Fruit fly (Drosophila melanogaster) whole organism, adult: Measurements from ENCODE around the gene NimC3.
A peak's percentile ranks its signal among the peaks of the same experiment; 100 is the strongest.

Experiments used
- CG11617 ChIP-seq: fragments of 200-800 bp; sonication (Bioruptor generic); optimal IDR thresholded peaks from 2 replicates; lab custom pipeline; 2017; ENCODE audit warnings: mild to moderate bottlenecking, missing biosample characterization, missing genetic modification reagents, missing genetic modification characterization
- CG12768 ChIP-seq: fragments of 200-800 bp; sonication (Bioruptor generic); optimal IDR thresholded peaks from 2 replicates; lab custom pipeline; 2017; ENCODE audit warnings: missing biosample characterization, missing genetic modification characterization, mild to moderate bottlenecking, moderate library complexity, missing genetic modification reagents
- CG14711 ChIP-seq: fragments of 200-800 bp; sonication (Bioruptor generic); optimal IDR thresholded peaks from 2 replicates; lab custom pipeline; 2018; ENCODE audit warnings: missing biosample characterization, mild to moderate bottlenecking, missing genetic modification characterization, moderate library complexity
- CG1620 ChIP-seq: fragments of 200-800 bp; sonication (Bioruptor generic); optimal IDR thresholded peaks from 2 replicates; lab custom pipeline; 2016; ENCODE audit warnings: missing biosample characterization, missing genetic modification characterization
- CG33017 ChIP-seq: fragments of 200-800 bp; sonication (Bioruptor generic); optimal IDR thresholded peaks from 2 replicates; lab custom pipeline; 2018; ENCODE audit warnings: missing biosample characterization, mild to moderate bottlenecking, missing genetic modification characterization, moderate library complexity
- CG5204 ChIP-seq: fragments of 200-800 bp; sonication (Bioruptor generic); optimal IDR thresholded peaks from 2 replicates; lab custom pipeline; 2016; ENCODE audit warnings: missing biosample characterization, missing genetic modification characterization
- CG7045 ChIP-seq: fragments of 200-800 bp; sonication (Bioruptor generic); optimal IDR thresholded peaks from 2 replicates; lab custom pipeline; 2017; ENCODE audit warnings: missing biosample characterization, mild to moderate bottlenecking, missing genetic modification characterization
- CG7101 ChIP-seq: fragments of 200-800 bp; sonication (Bioruptor generic); optimal IDR thresholded peaks from 2 replicates; lab custom pipeline; 2018; ENCODE audit warnings: missing biosample characterization, mild to moderate bottlenecking, missing genetic modification characterization, moderate library complexity
- Clk ChIP-seq: fragments of 200-800 bp; sonication (Bioruptor generic); optimal IDR thresholded peaks from 2 replicates; lab custom pipeline; 2017; ENCODE audit warnings: missing biosample characterization, missing genetic modification characterization
- Crg-1 ChIP-seq: fragments of 200-800 bp; sonication (Bioruptor generic); optimal IDR thresholded peaks from 2 replicates; lab custom pipeline; 2016; ENCODE audit warnings: missing biosample characterization, missing genetic modification characterization
- Hr96 ChIP-seq: fragments of 200-800 bp; sonication (Bioruptor generic); optimal IDR thresholded peaks from 2 replicates; lab custom pipeline; 2016; ENCODE audit warnings: missing biosample characterization, missing genetic modification characterization
- Mnt ChIP-seq: fragments of 200-800 bp; sonication (Bioruptor generic); optimal IDR thresholded peaks from 2 replicates; lab custom pipeline; 2016; ENCODE audit warnings: missing biosample characterization, mild to moderate bottlenecking, missing genetic modification characterization
- bab1 ChIP-seq: fragments of 200-800 bp; sonication (Bioruptor generic); optimal IDR thresholded peaks from 3 replicates; lab custom pipeline; 2019; ENCODE audit warnings: missing biosample characterization, mild to moderate bottlenecking, missing genetic modification characterization, moderate library complexity
- cic ChIP-seq: fragments of 200-800 bp; sonication (Bioruptor generic); optimal IDR thresholded peaks from 2 replicates; lab custom pipeline; 2017; ENCODE audit warnings: missing biosample characterization, mild to moderate bottlenecking, missing genetic modification characterization, moderate library complexity
- cnc ChIP-seq, 2 experiments: fragments of >200 bp; optimal IDR thresholded peaks; 2 replicates each; lab custom pipeline; 2017
- kay ChIP-seq: fragments of 200-800 bp; sonication (Bioruptor generic); peaks from one replicate; lab custom pipeline; 2016; ENCODE audit warnings: missing biosample characterization, missing genetic modification characterization, borderline replicate concordance
- ovo ChIP-seq: fragments of 200-800 bp; sonication (Bioruptor generic); optimal IDR thresholded peaks from 2 replicates; lab custom pipeline; 2016; ENCODE audit warnings: missing biosample characterization, missing genetic modification characterization
- pad ChIP-seq: fragments of 200-800 bp; sonication (Bioruptor generic); optimal IDR thresholded peaks from 3 replicates; lab custom pipeline; 2017; ENCODE audit warnings: missing biosample characterization, missing genetic modification characterization, mild to moderate bottlenecking, moderate library complexity, missing genetic modification reagents
- tj ChIP-seq: fragments of 200-800 bp; sonication (Bioruptor generic); optimal IDR thresholded peaks from 3 replicates; lab custom pipeline; 2017; ENCODE audit warnings: missing biosample characterization, mild to moderate bottlenecking, missing genetic modification characterization, moderate library complexity
- toe ChIP-seq: fragments of 200-800 bp; sonication (Bioruptor generic); optimal IDR thresholded peaks from 2 replicates; lab custom pipeline; 2016; ENCODE audit warnings: missing biosample characterization, missing genetic modification characterization

The NimC3 gene

dm6 chr2L:14010410-14010809, 9.6 kb downstream of the NimC3 start:
- TF ChIP-seq toe (GFP tag; lab: Kevin White, UChicago) = no peak
- TF ChIP-seq Clk (GFP tag; lab: Kevin White, UChicago) = no peak
- no peak for TF ChIP-seq CG7101 (tag; lab: Kevin White, UChicago)
- no peak for TF ChIP-seq Mnt
- TF ChIP-seq ovo = no peak
- TF ChIP-seq CG7045 (GFP tag; lab: Kevin White, UChicago) = no peak
- no peak for TF ChIP-seq cic
- no peak for TF ChIP-seq CG14711
- no peak for TF ChIP-seq CG33017 (tag; lab: Kevin White, UChicago)
- TF ChIP-seq CG5204 = no peak
- TF ChIP-seq Crg-1 (GFP tag; lab: Kevin White, UChicago) = no peak
- no peak for TF ChIP-seq CG1620 (GFP tag; lab: Kevin White, UChicago)
- TF ChIP-seq kay (GFP tag; lab: Kevin White, UChicago) = peak; percentile 84
- TF ChIP-seq tj (GFP tag; lab: Kevin White, UChicago) = no peak
- no peak for TF ChIP-seq pad (GFP tag; lab: Kevin White, UChicago)
- TF ChIP-seq bab1 = no peak
- no peak for TF ChIP-seq cnc (optimal IDR thresholded peaks at IDR 0.05; lab: Kevin White, UChicago)
- TF ChIP-seq CG12768 (GFP tag; lab: Kevin White, UChicago) = peak; percentile 29

dm6 chr2L:14007801-14008200, 12.2 kb downstream of the NimC3 start, which contains the start of gene CG42692:
CG42692 (plus strand) TSS chr2L:14008101.
- TF ChIP-seq Hr96 (no peak), kay (GFP tag; lab: Kevin White, UChicago) (peak; percentile 40), cnc (optimal IDR thresholded peaks at IDR 0.05; lab: Kevin White, UChicago) (no peak), pad (GFP tag; lab: Kevin White, UChicago) (no peak), ovo (no peak)

dm6 chr2L:14001887-14002286, 18.1 kb downstream of the NimC3 start:
- TF ChIP-seq tj (GFP tag; lab: Kevin White, UChicago) = no peak
- TF ChIP-seq CG7045 (GFP tag; lab: Kevin White, UChicago) = no peak
- TF ChIP-seq CG7101 (tag; lab: Kevin White, UChicago) = no peak
- no peak for TF ChIP-seq Mnt
- no peak for TF ChIP-seq Clk (GFP tag; lab: Kevin White, UChicago)
- TF ChIP-seq Crg-1 (GFP tag; lab: Kevin White, UChicago) = no peak
- TF ChIP-seq ovo = no peak
- TF ChIP-seq cnc (optimal IDR thresholded peaks at IDR 0.05; lab: Kevin White, UChicago) = no peak

DNA sequence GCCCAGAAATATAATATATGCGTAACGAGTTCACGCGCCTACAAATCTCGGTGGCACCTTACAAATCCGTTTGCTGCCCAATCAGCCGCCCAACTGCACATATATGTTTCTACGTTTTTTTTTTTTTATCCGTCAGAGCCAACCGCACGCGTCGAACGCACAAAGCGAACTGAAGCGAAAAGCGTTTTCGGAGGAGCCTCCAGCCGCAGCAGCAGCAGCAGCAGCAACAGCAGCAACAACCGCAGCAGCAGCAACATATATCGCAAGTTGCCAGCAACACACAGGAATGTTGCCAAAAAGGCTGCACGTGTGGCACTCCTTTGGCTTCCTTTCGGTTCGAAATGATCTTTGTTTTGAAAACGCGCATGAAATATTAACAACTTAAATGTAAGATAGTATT, 18.9 kb downstream of the NimC3 start, which contains the start of gene rk:
Gene rk, minus strand, starts transcription at position 171 of the 400 bp plus-strand sequence.
- TF ChIP-seq pad (GFP tag; lab: Kevin White, UChicago) (no peak), Mnt (no peak), CG7045 (GFP tag; lab: Kevin White, UChicago) (no peak), CG12768 (GFP tag; lab: Kevin White, UChicago) (no peak), CG14711 (no peak), Crg-1 (GFP tag; lab: Kevin White, UChicago) (no peak), cic (no peak), CG1620 (GFP tag; lab: Kevin White, UChicago) (no peak), Clk (GFP tag; lab: Kevin White, UChicago) (no peak), toe (GFP tag; lab: Kevin White, UChicago) (no peak), Hr96 (no peak), ovo (no peak), kay (GFP tag; lab: Kevin White, UChicago) (no peak)

dm6 chr2L:13998952-13999351, 21.1 kb downstream of the NimC3 start:
- no peak for TF ChIP-seq cic
- TF ChIP-seq pad (GFP tag; lab: Kevin White, UChicago) = no peak
- no peak for TF ChIP-seq CG7101 (tag; lab: Kevin White, UChicago)
- no peak for TF ChIP-seq Hr96
- no peak for TF ChIP-seq Clk (GFP tag; lab: Kevin White, UChicago)
- TF ChIP-seq CG5204 = no peak
- TF ChIP-seq tj (GFP tag; lab: Kevin White, UChicago) = no peak
- no peak for TF ChIP-seq CG7045 (GFP tag; lab: Kevin White, UChicago)
- TF ChIP-seq CG14711 = no peak
- TF ChIP-seq Crg-1 (GFP tag; lab: Kevin White, UChicago) = no peak
- TF ChIP-seq ovo = no peak
- no peak for TF ChIP-seq kay (GFP tag; lab: Kevin White, UChicago)
- no peak for TF ChIP-seq CG1620 (GFP tag; lab: Kevin White, UChicago)

dm6 chr2L:13979826-13980225, 40.2 kb downstream of the NimC3 start, which contains the start of gene NimC2:
NimC2 (plus strand) TSS chr2L:13980126.
- TF ChIP-seq toe (GFP tag; lab: Kevin White, UChicago) (no peak), ovo (no peak), Hr96 (no peak), CG14711 (no peak), CG7045 (GFP tag; lab: Kevin White, UChicago) (no peak), kay (GFP tag; lab: Kevin White, UChicago) (no peak)

dm6 chr2L:13977073-13977472, 42.9 kb downstream of the NimC3 start, which contains the start of gene Cyp28a5:
Cyp28a5 (plus strand) TSS chr2L:13977302.
- TF ChIP-seq CG5204 = no peak
- TF ChIP-seq CG7101 (tag; lab: Kevin White, UChicago) = no peak
- no peak for TF ChIP-seq CG1620 (GFP tag; lab: Kevin White, UChicago)
- TF ChIP-seq CG11617 (GFP tag; lab: Kevin White, UChicago) = no peak
- TF ChIP-seq bab1 = no peak
- no peak for TF ChIP-seq CG7045 (GFP tag; lab: Kevin White, UChicago)
- no peak for TF ChIP-seq CG33017 (tag; lab: Kevin White, UChicago)
- TF ChIP-seq ovo = no peak
- TF ChIP-seq Mnt = peak; percentile 18
- no peak for TF ChIP-seq toe (GFP tag; lab: Kevin White, UChicago)
- peak; percentile 59 for TF ChIP-seq kay (GFP tag; lab: Kevin White, UChicago)
- peak; percentile 33 for TF ChIP-seq cic
- peak; percentile 9 for TF ChIP-seq Hr96
- TF ChIP-seq pad (GFP tag; lab: Kevin White, UChicago) = no peak
